Worm (Caenorhabditis elegans) whole organism, young adult: ENCODE measurements around the gene twk-20.

ENCODE experiments used
- B0336.3 ChIP-seq: fragments of 200-800 bp; sonication (Bioruptor generic); IDR thresholded peaks from 2 replicates; pipeline ENCODE4 v1.3.6; 2022; ENCODE audit warnings: missing genetic modification characterization, missing compliant biosample characterization
- C06A6.2 ChIP-seq: fragments of 200-800 bp; sonication (Bioruptor generic); conservative IDR thresholded peaks from 2 replicates; pipeline ENCODE4 v1.3.6; 2022; ENCODE audit warnings: missing genetic modification characterization, missing compliant biosample characterization
- C17E4.6 ChIP-seq: fragments of 200-800 bp; sonication (Bioruptor generic); IDR thresholded peaks from 2 replicates; pipeline ENCODE4 v1.3.6; 2022; ENCODE audit warnings: missing genetic modification reagents, missing genetic modification characterization, missing compliant biosample characterization
- D2030.7 ChIP-seq: fragments of 200-800 bp; sonication (Bioruptor generic); IDR thresholded peaks from 2 replicates; pipeline ENCODE4 v1.3.6; 2022; ENCODE audit warnings: missing genetic modification reagents, missing genetic modification characterization, missing compliant biosample characterization
- F10E7.11 ChIP-seq: sonication (generic microtip); optimal IDR thresholded peaks from 2 replicates; lab custom pipeline; 2017; ENCODE audit warnings: mild to moderate bottlenecking, missing genetic modification characterization, moderate library complexity, missing compliant biosample characterization
- F23B12.7 ChIP-seq: sonication (generic microtip); optimal IDR thresholded peaks from 2 replicates; lab custom pipeline; 2017; ENCODE audit warnings: missing genetic modification characterization, mild to moderate bottlenecking, missing compliant biosample characterization, antibody characterized with exemption, moderate library complexity; ENCODE audit not compliant: insufficient read depth
- F57A8.1 ChIP-seq: fragments of 200-800 bp; sonication (Bioruptor generic); optimal IDR thresholded peaks from 2 replicates; lab custom pipeline; 2018; ENCODE audit warnings: mild to moderate bottlenecking, missing genetic modification characterization, moderate library complexity, missing compliant biosample characterization
- K12H6.12 ChIP-seq: fragments of 200-800 bp; sonication (Bioruptor generic); optimal IDR thresholded peaks from 2 replicates; lab custom pipeline; 2018; ENCODE audit warnings: mild to moderate bottlenecking, missing genetic modification characterization, missing compliant biosample characterization
- Y79H2A.3 ChIP-seq: fragments of 200-800 bp; sonication (Bioruptor generic); conservative IDR thresholded peaks from 2 replicates; pipeline ENCODE4 v1.3.6; 2022; ENCODE audit warnings: missing genetic modification reagents, missing genetic modification characterization, missing compliant biosample characterization
- attf-3 ChIP-seq: fragments of 200-800 bp; sonication (Bioruptor generic); conservative IDR thresholded peaks from 2 replicates; pipeline ENCODE4 v1.3.6; 2022; ENCODE audit warnings: missing genetic modification reagents, missing genetic modification characterization, missing compliant biosample characterization
- attf-5 ChIP-seq: fragments of 200-800 bp; sonication (Bioruptor generic); optimal IDR thresholded peaks from 2 replicates; lab custom pipeline; 2018; ENCODE audit warnings: mild to moderate bottlenecking, missing genetic modification characterization, missing compliant biosample characterization
- bed-1 ChIP-seq: fragments of 200-800 bp; sonication (Bioruptor generic); IDR thresholded peaks from 2 replicates; pipeline ENCODE4 v1.3.6; 2022; ENCODE audit warnings: missing genetic modification reagents, missing genetic modification characterization, missing compliant biosample characterization
- cebp-1 ChIP-seq, 2 experiments: fragments of 200-800 bp in 1 of 2; sonication (Bioruptor generic) in 1 of 2; sonication (generic microtip) in 1 of 2; IDR thresholded peaks in 1 of 2; optimal IDR thresholded peaks in 1 of 2; 2 replicates each; pipeline versions ENCODE4 v1.3.6 to Lab custom; 2017 to 2022; ENCODE audit warnings: missing compliant biosample characterization in 2 of 2, missing genetic modification characterization in 2 of 2, mild to moderate bottlenecking in 1 of 2, missing genetic modification reagents in 1 of 2, moderate library complexity in 1 of 2
- ceh-40 ChIP-seq: fragments of 200-800 bp; sonication (Bioruptor generic); IDR thresholded peaks from 2 replicates; pipeline ENCODE4 v1.3.6; 2022; ENCODE audit warnings: missing genetic modification characterization, missing compliant biosample characterization
- dox-1 ChIP-seq: fragments of 200-800 bp; sonication (Bioruptor generic); IDR thresholded peaks from 2 replicates; pipeline ENCODE4 v1.3.6; 2022; ENCODE audit warnings: missing genetic modification reagents, missing genetic modification characterization, missing compliant biosample characterization
- gei-17 ChIP-seq: fragments of 200-800 bp; sonication (Bioruptor generic); optimal IDR thresholded peaks from 2 replicates; lab custom pipeline; 2018; ENCODE audit warnings: mild to moderate bottlenecking, missing genetic modification characterization, missing compliant biosample characterization
- hmg-1.2 ChIP-seq: fragments of 200-800 bp; sonication (Bioruptor generic); IDR thresholded peaks from 2 replicates; pipeline ENCODE4 v1.3.6; 2022; ENCODE audit warnings: missing genetic modification reagents, missing genetic modification characterization, missing compliant biosample characterization
- lin-26 ChIP-seq: fragments of 200-800 bp; sonication (Bioruptor generic); IDR thresholded peaks from 2 replicates; pipeline ENCODE4 v1.3.6; 2022; ENCODE audit warnings: missing genetic modification reagents, missing genetic modification characterization, missing compliant biosample characterization
- lin-35 ChIP-seq, 3 experiments: fragments of 150-350 bp in 2 of 3; sonication (generic microtip) in 1 of 3; optimal IDR thresholded peaks; 2 replicates each; lab custom pipeline; 2014 to 2018; ENCODE audit warnings: missing biosample characterization in 3 of 3, missing genetic modification characterization in 3 of 3, missing genetic modification reagents in 3 of 3
- lin-40 ChIP-seq: sonication (generic microtip); optimal IDR thresholded peaks from 2 replicates; lab custom pipeline; 2016; ENCODE audit warnings: missing genetic modification characterization, mild to moderate bottlenecking, missing compliant biosample characterization, missing genotype, missing genetic modification reagents
- lir-1 ChIP-seq: fragments of 200-800 bp; sonication (Bioruptor generic); conservative IDR thresholded peaks from 2 replicates; pipeline ENCODE4 v1.3.6; 2022; ENCODE audit warnings: missing genetic modification reagents, missing genetic modification characterization, missing compliant biosample characterization
- madf-8 ChIP-seq: fragments of 200-800 bp; sonication (Bioruptor generic); conservative IDR thresholded peaks from 2 replicates; pipeline ENCODE4 v1.3.6; 2022; ENCODE audit warnings: missing genetic modification reagents, missing genetic modification characterization, missing compliant biosample characterization
- mcd-1 ChIP-seq: fragments of 200-800 bp; sonication (Bioruptor generic); IDR thresholded peaks from 2 replicates; pipeline ENCODE4 v1.3.6; 2022; ENCODE audit warnings: missing genetic modification reagents, missing genetic modification characterization, missing compliant biosample characterization
- mel-28 ChIP-seq: sonication (generic microtip); optimal IDR thresholded peaks from 2 replicates; lab custom pipeline; 2016; ENCODE audit warnings: borderline replicate concordance, mild to moderate bottlenecking, missing genetic modification characterization, missing compliant biosample characterization
- mxl-1 ChIP-seq: sonication (generic microtip); optimal IDR thresholded peaks from 2 replicates; lab custom pipeline; 2016; ENCODE audit warnings: missing genetic modification characterization, missing compliant biosample characterization
- nhr-80 ChIP-seq: sonication (generic microtip); optimal IDR thresholded peaks from 2 replicates; lab custom pipeline; 2016; ENCODE audit warnings: missing genetic modification characterization, missing compliant biosample characterization
- rec-8 ChIP-seq, 2 experiments: sonication (generic microtip); optimal IDR thresholded peaks; 2 replicates each; lab custom pipeline; 2016; ENCODE audit warnings: mild to moderate bottlenecking in 2 of 2, missing genetic modification characterization in 2 of 2, missing genetic modification reagents in 2 of 2, missing genotype in 2 of 2, missing biosample characterization in 1 of 2, missing compliant biosample characterization in 1 of 2, moderate library complexity in 1 of 2
- sea-2 ChIP-seq: fragments of 200-800 bp; sonication (Bioruptor generic); IDR thresholded peaks from 2 replicates; pipeline ENCODE4 v1.3.6; 2022; ENCODE audit warnings: missing genetic modification characterization, missing compliant biosample characterization
- snpc-1.1 ChIP-seq: sonication (generic microtip); optimal IDR thresholded peaks from 2 replicates; lab custom pipeline; 2017; ENCODE audit warnings: missing genetic modification characterization, mild to moderate bottlenecking, missing compliant biosample characterization, antibody characterized with exemption, moderate library complexity, missing genotype, missing genetic modification reagents; ENCODE audit not compliant: insufficient read depth
- snpc-1.3 ChIP-seq: sonication (generic microtip); optimal IDR thresholded peaks from 2 replicates; lab custom pipeline; 2017; ENCODE audit warnings: missing genetic modification characterization, mild to moderate bottlenecking, missing compliant biosample characterization, antibody characterized with exemption, moderate library complexity, missing genotype, missing genetic modification reagents; ENCODE audit not compliant: insufficient read depth
- sptf-2 ChIP-seq: fragments of 200-800 bp; sonication (Bioruptor generic); optimal IDR thresholded peaks from 2 replicates; lab custom pipeline; 2018; ENCODE audit warnings: mild to moderate bottlenecking, missing genetic modification characterization, missing compliant biosample characterization
- tlf-1 ChIP-seq: fragments of 200-800 bp; sonication (Bioruptor generic); optimal IDR thresholded peaks from 2 replicates; lab custom pipeline; 2018; ENCODE audit warnings: mild to moderate bottlenecking, missing genetic modification characterization, missing compliant biosample characterization
- zfh-2 ChIP-seq: fragments of 200-800 bp; sonication (Bioruptor generic); conservative IDR thresholded peaks from 2 replicates; pipeline ENCODE4 v1.3.6; 2022; ENCODE audit warnings: missing genetic modification reagents, missing genetic modification characterization, missing compliant biosample characterization
- ztf-3 ChIP-seq: fragments of 200-800 bp; sonication (Bioruptor generic); optimal IDR thresholded peaks from 2 replicates; lab custom pipeline; 2018; ENCODE audit warnings: mild to moderate bottlenecking, missing genetic modification characterization, missing compliant biosample characterization

Gene twk-20

ce11 chrX:13592367-13592766, 47.3 kb upstream of the twk-20 start, which contains the start of gene F54B11.4:
Gene F54B11.4 (plus strand): TSS chrX:13592667.
- TF ChIP-seq cebp-1 (GFP tag; IDR thresholded peaks at IDR 0.05; lab: Robert Waterston, UW): no peak
- TF ChIP-seq cebp-1 (tag; optimal IDR thresholded peaks at IDR 0.05; lab: Kevin White, UChicago): peak; percentile 62
- TF ChIP-seq mxl-1 (tag; lab: Kevin White, UChicago): no peak

- TF ChIP-seq nhr-80 (tag; lab: Kevin White, UChicago): peak; percentile 25
- TF ChIP-seq snpc-1.3: no peak
- TF ChIP-seq Y79H2A.3 (GFP tag; lab: Robert Waterston, UW): no peak
- peak in 1 of 3 experiments; percentile 37 for TF ChIP-seq lin-35 (GFP tag; optimal IDR thresholded peaks at IDR 0.05; lab: Kevin White, UChicago)
- peak; percentile 61; the same call in 1 of the 2 replicates for TF ChIP-seq hmg-1.2 (GFP tag; lab: Robert Waterston, UW)
- TF ChIP-seq C17E4.6 (GFP tag; lab: Robert Waterston, UW): no peak
- no peak for TF ChIP-seq tlf-1
- peak; percentile 89 for TF ChIP-seq attf-3 (GFP tag; lab: Robert Waterston, UW)
- TF ChIP-seq attf-5 (GFP tag; lab: Kevin White, UChicago): peak; percentile 57
- TF ChIP-seq D2030.7 (GFP tag; lab: Robert Waterston, UW): no peak
- no peak for TF ChIP-seq ztf-3 (GFP tag; lab: Kevin White, UChicago)
- TF ChIP-seq lin-40 (tag; lab: Kevin White, UChicago): peak; percentile 9
- no peak for TF ChIP-seq B0336.3 (GFP tag; lab: Robert Waterston, UW)
Observed at ce11 chrX:13596003-13596767, 43.5 kb upstream of the twk-20 start, which contains the start of gene F54B11.5. Gene F54B11.5 (minus strand): TSS chrX:13596068.

DNA sequence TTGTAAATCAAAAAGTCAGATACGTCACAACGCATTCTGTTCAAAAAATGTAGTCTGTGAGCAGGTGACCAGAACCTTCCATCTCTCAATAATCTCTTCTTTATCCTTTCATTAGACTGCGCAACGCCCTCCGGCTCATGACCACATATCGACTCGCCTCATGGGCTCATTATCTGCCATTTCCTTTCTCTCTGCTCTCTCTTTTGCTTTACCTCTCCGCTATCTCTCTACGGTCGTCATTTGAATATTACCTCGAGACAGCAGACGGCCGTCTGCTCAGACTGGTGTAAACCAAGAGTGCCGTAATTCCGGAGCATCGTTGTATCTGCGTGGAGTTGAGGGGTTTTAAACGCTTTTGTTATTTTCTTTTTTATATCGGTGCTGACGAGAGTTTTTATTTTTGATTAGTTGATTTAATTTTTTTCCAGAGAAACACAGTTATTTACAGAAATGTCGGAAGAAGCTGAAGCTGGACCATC, 41.6 kb upstream of the twk-20 start, which contains the start of gene bra-1:
bra-1 (plus strand) TSS at position 429 of the 479 bp plus-strand sequence.
- TF ChIP-seq attf-3 (GFP tag; lab: Robert Waterston, UW) (peak; percentile 89), lin-35 (GFP tag; optimal IDR thresholded peaks at IDR 0.05; lab: Kevin White, UChicago) (peak in 1 of 3 experiments; percentile 40), bed-1 (GFP tag; lab: Robert Waterston, UW) (no peak), lin-26 (GFP tag; lab: Robert Waterston, UW) (no peak), C06A6.2 (GFP tag; lab: Robert Waterston, UW) (no peak), nhr-80 (tag; lab: Kevin White, UChicago) (peak; percentile 54), K12H6.12 (peak; percentile 6), F23B12.7 (no peak), gei-17 (no peak), snpc-1.1 (tag; lab: Kevin White, UChicago) (no peak), rec-8 (tag; optimal IDR thresholded peaks at IDR 0.05; lab: Kevin White, UChicago) (no peak), lir-1 (GFP tag; lab: Robert Waterston, UW) (no peak), tlf-1 (no peak), F57A8.1 (GFP tag; lab: Kevin White, UChicago) (no peak), attf-5 (GFP tag; lab: Kevin White, UChicago) (peak; percentile 35), sptf-2 (GFP tag; lab: Kevin White, UChicago) (no peak), sea-2 (no peak), ceh-40 (0 out of 2 replicates have a peak, but pooled peaks have one; percentile 19), madf-8 (GFP tag; lab: Robert Waterston, UW) (no peak), cebp-1 (GFP tag; IDR thresholded peaks at IDR 0.05; lab: Robert Waterston, UW) (no peak), cebp-1 (tag; optimal IDR thresholded peaks at IDR 0.05; lab: Kevin White, UChicago) (no peak), zfh-2 (GFP tag; lab: Robert Waterston, UW) (peak; percentile 40; the same call in 1 of the 2 replicates), mcd-1 (GFP tag; lab: Robert Waterston, UW) (no peak), mel-28 (tag; lab: Kevin White, UChicago) (no peak), dox-1 (GFP tag; lab: Robert Waterston, UW) (peak; percentile 50; the same call in 1 of the 2 replicates), F10E7.11 (tag; lab: Kevin White, UChicago) (no peak)
